Fruit fly (Drosophila melanogaster) whole organism, embryonic: ENCODE measurements around the gene moon.
A peak's percentile ranks its signal among the peaks of the same experiment; 100 is the strongest.

Source experiments
- Awh ChIP-seq: fragments of 200-800 bp; sonication (Bioruptor generic); IDR thresholded peaks from 2 replicates; pipeline ENCODE4, ENCODE4 v1.3.6; 2022; ENCODE audit warnings: missing biosample characterization, missing genetic modification characterization
- B-H1 ChIP-seq: fragments of 200-800 bp; sonication (Bioruptor generic); IDR thresholded peaks from 3 replicates; pipeline ENCODE4 v1.3.6; 2022; ENCODE audit warnings: missing biosample characterization, missing genetic modification characterization
- CG10147 ChIP-seq: fragments of 200-800 bp; sonication (Bioruptor generic); optimal IDR thresholded peaks from 2 replicates; lab custom pipeline; 2019; ENCODE audit warnings: missing biosample characterization, mild to moderate bottlenecking, missing genetic modification characterization, moderate library complexity
- CG10565 ChIP-seq: fragments of 200-800 bp; sonication (Bioruptor generic); optimal IDR thresholded peaks from 3 replicates; lab custom pipeline; 2016; ENCODE audit warnings: missing biosample characterization, mild to moderate bottlenecking, missing genetic modification characterization
- CG11504 ChIP-seq: fragments of 200-800 bp; sonication (Bioruptor generic); optimal IDR thresholded peaks from 3 replicates; lab custom pipeline; 2019; ENCODE audit warnings: missing biosample characterization, mild to moderate bottlenecking, missing genetic modification characterization, moderate library complexity
- CG13424 ChIP-seq: fragments of 200-800 bp; sonication (Bioruptor generic); optimal IDR thresholded peaks from 2 replicates; lab custom pipeline; 2019; ENCODE audit warnings: missing biosample characterization, mild to moderate bottlenecking, missing genetic modification characterization, moderate library complexity
- CG13775 ChIP-seq: fragments of 200-800 bp; sonication (Bioruptor generic); optimal IDR thresholded peaks from 3 replicates; lab custom pipeline; 2017; ENCODE audit warnings: missing biosample characterization, mild to moderate bottlenecking, missing genetic modification characterization
- CG14860 ChIP-seq: fragments of 200-800 bp; sonication (Bioruptor generic); IDR thresholded peaks from 3 replicates; pipeline ENCODE4 v1.3.6; 2022; ENCODE audit warnings: missing biosample characterization, missing genetic modification characterization; ENCODE audit not compliant: partially characterized antibody
- CG15696 ChIP-seq: fragments of 200-800 bp; sonication (Bioruptor generic); optimal IDR thresholded peaks from 2 replicates; lab custom pipeline; 2019; ENCODE audit warnings: missing biosample characterization, mild to moderate bottlenecking, missing genetic modification characterization, moderate library complexity
- CG1832 ChIP-seq: fragments of 200-800 bp; sonication (Bioruptor generic); optimal IDR thresholded peaks from 2 replicates; lab custom pipeline; 2017; ENCODE audit warnings: missing biosample characterization, mild to moderate bottlenecking, missing genetic modification characterization, inconsistent platforms
- CG18619 ChIP-seq: fragments of 200-800 bp; sonication (Bioruptor generic); optimal IDR thresholded peaks from 3 replicates; lab custom pipeline; 2017; ENCODE audit warnings: missing biosample characterization, mild to moderate bottlenecking, missing genetic modification characterization
- CG30403 ChIP-seq: fragments of 200-800 bp; sonication (Bioruptor generic); optimal IDR thresholded peaks from 3 replicates; lab custom pipeline; 2016; ENCODE audit warnings: missing biosample characterization, missing genetic modification characterization
- CG31224 ChIP-seq: fragments of 200-800 bp; sonication (Bioruptor generic); IDR thresholded peaks from 2 replicates; pipeline ENCODE4 v1.3.6; 2022; ENCODE audit warnings: missing biosample characterization, missing genetic modification characterization
- CG3163 ChIP-seq: fragments of 200-800 bp; sonication (Bioruptor generic); optimal IDR thresholded peaks from 3 replicates; lab custom pipeline; 2016; ENCODE audit warnings: missing biosample characterization, missing genetic modification characterization
- CG3407 ChIP-seq: fragments of 200-800 bp; sonication (Bioruptor generic); optimal IDR thresholded peaks from 2 replicates; lab custom pipeline; 2018; ENCODE audit warnings: missing biosample characterization, mild to moderate bottlenecking, missing genetic modification characterization
- CG34224 ChIP-seq: fragments of 200-800 bp; sonication (Bioruptor generic); IDR thresholded peaks from 3 replicates; pipeline ENCODE4 v1.3.6; 2022; ENCODE audit warnings: missing biosample characterization, missing genetic modification characterization; ENCODE audit not compliant: partially characterized antibody
- CG5180 ChIP-seq: fragments of 200-800 bp; sonication (Bioruptor generic); optimal IDR thresholded peaks from 3 replicates; lab custom pipeline; 2017; ENCODE audit warnings: missing biosample characterization, missing genetic modification characterization, mild to moderate bottlenecking, moderate library complexity, missing genetic modification reagents
- CG6683 ChIP-seq: fragments of 200-800 bp; sonication (Bioruptor generic); optimal IDR thresholded peaks from 2 replicates; lab custom pipeline; 2017; ENCODE audit warnings: missing biosample characterization, mild to moderate bottlenecking, missing genetic modification characterization, missing genetic modification reagents
- CG7556 ChIP-seq: fragments of 200-800 bp; sonication (Bioruptor generic); optimal IDR thresholded peaks from 2 replicates; lab custom pipeline; 2017; ENCODE audit warnings: missing biosample characterization, mild to moderate bottlenecking, missing genetic modification characterization
- CG8388 ChIP-seq: fragments of 200-800 bp; sonication (Bioruptor generic); optimal IDR thresholded peaks from 2 replicates; lab custom pipeline; 2019; ENCODE audit warnings: missing biosample characterization, mild to moderate bottlenecking, missing genetic modification characterization, moderate library complexity
- CG9215 ChIP-seq: fragments of 200-800 bp; sonication (Bioruptor generic); IDR thresholded peaks from 2 replicates; pipeline ENCODE4 v1.3.6; 2022; ENCODE audit warnings: missing biosample characterization, missing genetic modification characterization
- CG9437 ChIP-seq: fragments of 200-800 bp; sonication (Bioruptor generic); optimal IDR thresholded peaks from 2 replicates; lab custom pipeline; 2018; ENCODE audit warnings: missing biosample characterization, mild to moderate bottlenecking, missing genetic modification characterization
- CoRest ChIP-seq: fragments of 200-800 bp; sonication (Bioruptor generic); optimal IDR thresholded peaks from 3 replicates; lab custom pipeline; 2018; ENCODE audit warnings: missing biosample characterization, mild to moderate bottlenecking, missing genetic modification characterization, moderate library complexity
- D ChIP-seq, 2 experiments: fragments of 200-800 bp in 1 of 2; fragments of >200 bp in 1 of 2; sonication (Bioruptor generic) in 1 of 2; optimal IDR thresholded peaks; 2 replicates in 1 of 2; 3 replicates in 1 of 2; lab custom pipeline; 2017; ENCODE audit warnings: mild to moderate bottlenecking in 1 of 2, missing biosample characterization in 1 of 2, missing genetic modification characterization in 1 of 2, missing genetic modification reagents in 1 of 2
- D19B ChIP-seq: fragments of 200-800 bp; sonication (Bioruptor generic); optimal IDR thresholded peaks from 2 replicates; lab custom pipeline; 2017; ENCODE audit warnings: missing biosample characterization, mild to moderate bottlenecking, missing genetic modification characterization
- Dp ChIP-seq: fragments of 200-800 bp; sonication (Bioruptor generic); optimal IDR thresholded peaks from 2 replicates; lab custom pipeline; 2018; ENCODE audit warnings: missing biosample characterization, mild to moderate bottlenecking, missing genetic modification characterization, moderate library complexity
- Fer1 ChIP-seq: fragments of 200-800 bp; sonication (Bioruptor generic); optimal IDR thresholded peaks from 2 replicates; lab custom pipeline; 2017; ENCODE audit warnings: missing biosample characterization, mild to moderate bottlenecking, missing genetic modification characterization
- GATAe ChIP-seq: fragments of 200-800 bp; sonication (Bioruptor generic); conservative IDR thresholded peaks from 2 replicates; pipeline ENCODE4 v1.3.6; 2022; ENCODE audit warnings: missing biosample characterization, missing genetic modification characterization
- Hr39 ChIP-seq: fragments of >200 bp; optimal IDR thresholded peaks from 2 replicates; lab custom pipeline; 2017
- Max ChIP-seq: fragments of 200-800 bp; sonication (Bioruptor generic); optimal IDR thresholded peaks from 2 replicates; lab custom pipeline; 2016; ENCODE audit warnings: missing biosample characterization, mild to moderate bottlenecking, missing genetic modification characterization
- Spps ChIP-seq: fragments of 200-800 bp; sonication (Bioruptor generic); optimal IDR thresholded peaks from 2 replicates; lab custom pipeline; 2018; ENCODE audit warnings: missing biosample characterization, mild to moderate bottlenecking, missing genetic modification characterization
- Ssrp ChIP-seq: fragments of 200-800 bp; sonication (Bioruptor generic); optimal IDR thresholded peaks from 2 replicates; lab custom pipeline; 2018; ENCODE audit warnings: missing biosample characterization, mild to moderate bottlenecking, missing genetic modification characterization, moderate library complexity
- Stat92E ChIP-seq, 3 experiments: fragments of >200 bp in 2 of 3; fragments of 200-800 bp in 1 of 3; sonication (Bioruptor generic) in 1 of 3; optimal IDR thresholded peaks; 2 replicates each; lab custom pipeline; 2017 to 2019; ENCODE audit warnings: missing biosample characterization in 3 of 3, missing genetic modification characterization in 3 of 3, mild to moderate bottlenecking in 1 of 3, moderate library complexity in 1 of 3
- Trl ChIP-seq, 3 experiments: fragments of >200 bp in 2 of 3; fragments of 200-800 bp in 1 of 3; sonication (Bioruptor generic) in 1 of 3; optimal IDR thresholded peaks; 2 replicates in 1 of 3; 3 replicates in 2 of 3; lab custom pipeline; 2016 to 2017; ENCODE audit warnings: missing biosample characterization in 1 of 3, missing genetic modification characterization in 1 of 3
- crol ChIP-seq: fragments of 200-800 bp; sonication (Bioruptor generic); IDR thresholded peaks from 2 replicates; pipeline ENCODE4 v1.3.6; 2022; ENCODE audit warnings: missing biosample characterization, missing genetic modification characterization
- dan ChIP-seq: fragments of 200-800 bp; sonication (Bioruptor generic); IDR thresholded peaks from 2 replicates; pipeline ENCODE4 v1.3.6; 2022; ENCODE audit warnings: missing biosample characterization, missing genetic modification characterization
- dmrt11E ChIP-seq: fragments of 200-800 bp; sonication (Bioruptor generic); optimal IDR thresholded peaks from 3 replicates; lab custom pipeline; 2018; ENCODE audit warnings: missing biosample characterization, mild to moderate bottlenecking, missing genetic modification characterization, moderate library complexity
- fd102C ChIP-seq: fragments of 200-800 bp; sonication (Bioruptor generic); optimal IDR thresholded peaks from 2 replicates; lab custom pipeline; 2018; ENCODE audit warnings: missing biosample characterization, mild to moderate bottlenecking, missing genetic modification characterization, moderate library complexity
- fu2 ChIP-seq: fragments of 200-800 bp; sonication (Bioruptor generic); optimal IDR thresholded peaks from 2 replicates; lab custom pipeline; 2016; ENCODE audit warnings: missing biosample characterization, missing genetic modification characterization
- gcm ChIP-seq: fragments of 200-800 bp; sonication (Bioruptor generic); optimal IDR thresholded peaks from 2 replicates; lab custom pipeline; 2019; ENCODE audit warnings: missing biosample characterization, mild to moderate bottlenecking, missing genetic modification characterization, moderate library complexity
- gsb ChIP-seq: fragments of 200-800 bp; sonication (Bioruptor generic); IDR thresholded peaks from 2 replicates; pipeline ENCODE4 v1.3.6; 2022; ENCODE audit warnings: missing biosample characterization, missing genetic modification characterization
- ham ChIP-seq: fragments of 200-800 bp; sonication (Bioruptor generic); IDR thresholded peaks from 2 replicates; pipeline ENCODE4 v1.3.6; 2022; ENCODE audit warnings: missing biosample characterization, missing genetic modification characterization
- klu ChIP-seq: fragments of 200-800 bp; sonication (Bioruptor generic); IDR thresholded peaks from 2 replicates; pipeline ENCODE4 v1.3.6; 2022; ENCODE audit warnings: missing biosample characterization, missing genetic modification characterization
- lab ChIP-seq: fragments of 200-800 bp; sonication (Bioruptor generic); optimal IDR thresholded peaks from 3 replicates; lab custom pipeline; 2017; ENCODE audit warnings: missing biosample characterization, missing genetic modification characterization, mild to moderate bottlenecking, moderate library complexity, missing genetic modification reagents
- nmo ChIP-seq: fragments of 200-800 bp; sonication (Bioruptor generic); optimal IDR thresholded peaks from 2 replicates; lab custom pipeline; 2018; ENCODE audit warnings: missing biosample characterization, mild to moderate bottlenecking, missing genetic modification characterization, moderate library complexity
- otp ChIP-seq: fragments of 200-800 bp; sonication (Bioruptor generic); IDR thresholded peaks from 3 replicates; pipeline ENCODE4, ENCODE4 v1.3.6; 2022; ENCODE audit warnings: missing biosample characterization, missing genetic modification characterization
- pzg ChIP-seq: fragments of 200-800 bp; sonication (Bioruptor generic); optimal IDR thresholded peaks from 3 replicates; lab custom pipeline; 2018; ENCODE audit warnings: missing biosample characterization, mild to moderate bottlenecking, missing genetic modification characterization, moderate library complexity
- sim ChIP-seq: fragments of 200-800 bp; sonication (Bioruptor generic); IDR thresholded peaks from 2 replicates; pipeline ENCODE4 v1.3.6; 2022; ENCODE audit warnings: missing biosample characterization, missing genetic modification characterization
- stwl ChIP-seq: fragments of 200-800 bp; sonication (Bioruptor generic); optimal IDR thresholded peaks from 3 replicates; lab custom pipeline; 2018; ENCODE audit warnings: missing biosample characterization, mild to moderate bottlenecking, missing genetic modification characterization, moderate library complexity

The moon gene

dm6 chrX:12090195-12090784 is 17.7 kb upstream of the moon start (continued):
- TF ChIP-seq CG8388 (GFP tag; lab: Kevin White, UChicago): peak; percentile 18
- TF ChIP-seq Stat92E (GFP tag; optimal IDR thresholded peaks at IDR 0.05; lab: Kevin White, UChicago): no peak
- no peak for TF ChIP-seq CG3163 (GFP tag; lab: Kevin White, UChicago)
- no peak for TF ChIP-seq Dp
- TF ChIP-seq Awh: no peak
- no peak for TF ChIP-seq CG34224 (GFP tag; lab: Robert Waterston, UW)
- peak; percentile 4 for TF ChIP-seq gcm (GFP tag; lab: Kevin White, UChicago)
- no peak for TF ChIP-seq GATAe (GFP tag; lab: Robert Waterston, UW)
- no peak for TF ChIP-seq sim
- no peak for TF ChIP-seq CG14860 (GFP tag; lab: Robert Waterston, UW)
- TF ChIP-seq CG31224: no peak
- TF ChIP-seq Fer1: no peak
- no peak for TF ChIP-seq B-H1 (GFP tag; lab: Robert Waterston, UW)
- no peak for TF ChIP-seq pzg (GFP tag; lab: Kevin White, UChicago)
- TF ChIP-seq CG7556 (GFP tag; lab: Kevin White, UChicago): peak; percentile 40
- no peak for TF ChIP-seq CG5180 (GFP tag; lab: Kevin White, UChicago)
- TF ChIP-seq CG13424: peak; percentile 10
- TF ChIP-seq fd102C (GFP tag; lab: Kevin White, UChicago): no peak
- no peak for TF ChIP-seq klu (GFP tag; lab: Robert Waterston, UW)
- TF ChIP-seq CG10147 (GFP tag; lab: Kevin White, UChicago): no peak
- peak; percentile 48 for TF ChIP-seq CG15696 (tag; lab: Kevin White, UChicago)
- no peak for TF ChIP-seq otp (GFP tag; lab: Robert Waterston, UW)
- peak; percentile 29 to 40 for TF ChIP-seq Trl (optimal IDR thresholded peaks at IDR 0.05; lab: Kevin White, UChicago)
- no peak for TF ChIP-seq Trl (GFP tag; optimal IDR thresholded peaks at IDR 0.05; lab: Kevin White, UChicago)
- peak; percentile 78 for TF ChIP-seq CG1832 (GFP tag; lab: Kevin White, UChicago)
- no peak for TF ChIP-seq D (optimal IDR thresholded peaks at IDR 0.05; lab: Kevin White, UChicago)
- peak; percentile 2 for TF ChIP-seq D (GFP tag; optimal IDR thresholded peaks at IDR 0.05; lab: Kevin White, UChicago)
- no peak for TF ChIP-seq CG9215 (GFP tag; lab: Robert Waterston, UW)
- TF ChIP-seq CG3407 (GFP tag; lab: Kevin White, UChicago): no peak
- TF ChIP-seq CG30403 (GFP tag; lab: Kevin White, UChicago): peak; percentile 17
- TF ChIP-seq D19B (GFP tag; lab: Kevin White, UChicago): no peak
- peak; percentile 12 for TF ChIP-seq Ssrp (tag; lab: Kevin White, UChicago)
- TF ChIP-seq dan (GFP tag; lab: Robert Waterston, UW): no peak
- TF ChIP-seq crol (GFP tag; lab: Robert Waterston, UW): peak; percentile 56
- no peak for TF ChIP-seq gsb
- TF ChIP-seq CG10565 (GFP tag; lab: Kevin White, UChicago): no peak
- TF ChIP-seq CG9437 (GFP tag; lab: Kevin White, UChicago): peak; percentile 18
- TF ChIP-seq Spps (tag; lab: Kevin White, UChicago): peak; percentile 26
- peak; percentile 4 for TF ChIP-seq lab (GFP tag; lab: Kevin White, UChicago)
- no peak for TF ChIP-seq CG18619 (GFP tag; lab: Kevin White, UChicago)
- TF ChIP-seq dmrt11E: peak; percentile 72
- no peak for TF ChIP-seq Max (GFP tag; lab: Kevin White, UChicago)
- no peak for TF ChIP-seq Hr39 (lab: Kevin White, UChicago)
- no peak for TF ChIP-seq stwl (tag; lab: Kevin White, UChicago)
- peak; percentile 50 for TF ChIP-seq CG11504 (tag; lab: Kevin White, UChicago)
- TF ChIP-seq ham: no peak
- no peak for TF ChIP-seq fu2 (GFP tag; lab: Kevin White, UChicago)
- TF ChIP-seq nmo (GFP tag; lab: Kevin White, UChicago): peak; percentile 25
- no peak for TF ChIP-seq CG6683 (GFP tag; lab: Kevin White, UChicago)
- TF ChIP-seq CoRest (tag; lab: Kevin White, UChicago): peak; percentile 37
- no peak for TF ChIP-seq CG13775
